Fruit fly (Drosophila melanogaster) whole organism, prepupa: ENCODE data around the gene t-cup.
A peak's percentile ranks its signal among the peaks of the same experiment; 100 is the strongest.

ENCODE experiments used
- Blimp-1 ChIP-seq: fragments of 200-800 bp; sonication (Bioruptor generic); optimal IDR thresholded peaks from 3 replicates; lab custom pipeline; 2017; ENCODE audit warnings: missing biosample characterization, missing genetic modification characterization, mild to moderate bottlenecking, moderate library complexity, missing genetic modification reagents
- CG11762 ChIP-seq: fragments of 200-800 bp; sonication (Bioruptor generic); optimal IDR thresholded peaks from 3 replicates; lab custom pipeline; 2016; ENCODE audit warnings: missing biosample characterization, missing genetic modification characterization; ENCODE audit not compliant: insufficient read depth
- CG15336 ChIP-seq: fragments of 200-800 bp; sonication (Bioruptor generic); IDR thresholded peaks from 2 replicates; pipeline ENCODE4 v1.3.6; 2022; ENCODE audit warnings: missing biosample characterization, missing genetic modification characterization
- CG16779 ChIP-seq: fragments of 200-800 bp; sonication (Bioruptor generic); optimal IDR thresholded peaks from 3 replicates; lab custom pipeline; 2017; ENCODE audit warnings: missing biosample characterization, mild to moderate bottlenecking, missing genetic modification characterization
- CG3032 ChIP-seq: fragments of 200-800 bp; optimal IDR thresholded peaks from 2 replicates; lab custom pipeline; 2019; ENCODE audit warnings: missing biosample characterization, mild to moderate bottlenecking, missing genetic modification characterization, moderate library complexity
- CG31627 ChIP-seq: fragments of 200-800 bp; sonication (Bioruptor generic); optimal IDR thresholded peaks from 3 replicates; lab custom pipeline; 2016; ENCODE audit warnings: missing biosample characterization, missing genetic modification characterization
- CG32006 ChIP-seq: fragments of 200-800 bp; sonication (Bioruptor generic); optimal IDR thresholded peaks from 3 replicates; lab custom pipeline; 2017; ENCODE audit warnings: missing biosample characterization, mild to moderate bottlenecking, missing genetic modification characterization
- CG4318 ChIP-seq: fragments of 200-800 bp; sonication (Bioruptor generic); optimal IDR thresholded peaks from 3 replicates; lab custom pipeline; 2017; ENCODE audit warnings: missing biosample characterization, mild to moderate bottlenecking, missing genetic modification characterization
- CG6163 ChIP-seq: fragments of 200-800 bp; sonication (Bioruptor generic); IDR thresholded peaks from 3 replicates; pipeline ENCODE4 v1.3.6; 2022; ENCODE audit warnings: missing biosample characterization, missing genetic modification characterization
- CG6276 ChIP-seq: fragments of 200-800 bp; sonication (Bioruptor generic); optimal IDR thresholded peaks from 2 replicates; lab custom pipeline; 2017; ENCODE audit warnings: missing biosample characterization, mild to moderate bottlenecking, missing genetic modification characterization
- CG6808 ChIP-seq: fragments of 200-800 bp; sonication (Bioruptor generic); optimal IDR thresholded peaks from 3 replicates; lab custom pipeline; 2017; ENCODE audit warnings: missing biosample characterization, missing genetic modification characterization, mild to moderate bottlenecking, moderate library complexity, missing genetic modification reagents
- CG6854 ChIP-seq: fragments of 200-800 bp; sonication (Bioruptor generic); optimal IDR thresholded peaks from 2 replicates; lab custom pipeline; 2017; ENCODE audit warnings: missing biosample characterization, mild to moderate bottlenecking, missing genetic modification characterization
- CG7368 ChIP-seq: fragments of 200-800 bp; sonication (Bioruptor generic); optimal IDR thresholded peaks from 3 replicates; lab custom pipeline; 2016; ENCODE audit warnings: missing biosample characterization, missing genetic modification characterization
- CG8119 ChIP-seq: fragments of 200-800 bp; sonication (Bioruptor generic); IDR thresholded peaks from 3 replicates; pipeline ENCODE4 v1.3.6; 2022; ENCODE audit warnings: missing biosample characterization, missing genetic modification characterization
- CG8319 ChIP-seq: fragments of 200-800 bp; sonication (Bioruptor generic); optimal IDR thresholded peaks from 3 replicates; lab custom pipeline; 2016; ENCODE audit warnings: missing biosample characterization, missing genetic modification characterization
- CG8632 ChIP-seq: fragments of 200-800 bp; sonication (Bioruptor generic); optimal IDR thresholded peaks from 3 replicates; lab custom pipeline; 2016; ENCODE audit warnings: missing biosample characterization, missing genetic modification characterization
- CG9139 ChIP-seq: fragments of 200-800 bp; sonication (Bioruptor generic); optimal IDR thresholded peaks from 3 replicates; lab custom pipeline; 2017; ENCODE audit warnings: missing biosample characterization, mild to moderate bottlenecking, missing genetic modification characterization
- Eip78C ChIP-seq: fragments of 200-800 bp; sonication (Bioruptor generic); peaks from one replicate; lab custom pipeline; 2016; ENCODE audit warnings: missing biosample characterization, missing genetic modification characterization
- Eip93F ChIP-seq: fragments of 200-800 bp; sonication (Bioruptor generic); optimal IDR thresholded peaks from 2 replicates; lab custom pipeline; 2016; ENCODE audit warnings: missing biosample characterization, mild to moderate bottlenecking, missing genetic modification characterization
- Ets96B ChIP-seq: fragments of 200-800 bp; optimal IDR thresholded peaks from 2 replicates; lab custom pipeline; 2019; ENCODE audit warnings: missing biosample characterization, mild to moderate bottlenecking, missing genetic modification characterization, moderate library complexity
- Gug ChIP-seq: fragments of 200-800 bp; sonication (Bioruptor generic); IDR thresholded peaks from 2 replicates; pipeline ENCODE4 v1.3.6; 2022; ENCODE audit warnings: missing biosample characterization, missing genetic modification characterization
- Hr38 ChIP-seq: sonication (Bioruptor generic); optimal IDR thresholded peaks from 2 replicates; lab custom pipeline; 2016; ENCODE audit warnings: missing biosample characterization, missing genetic modification characterization
- Hr39 ChIP-seq: fragments of 200-800 bp; sonication (Bioruptor generic); optimal IDR thresholded peaks from 2 replicates; lab custom pipeline; 2016; ENCODE audit warnings: missing biosample characterization, missing genetic modification characterization
- Lpt ChIP-seq: fragments of 200-800 bp; sonication (Bioruptor generic); optimal IDR thresholded peaks from 3 replicates; lab custom pipeline; 2016; ENCODE audit warnings: missing biosample characterization, missing genetic modification characterization
- Met ChIP-seq: fragments of 200-800 bp; sonication (Bioruptor generic); optimal IDR thresholded peaks from 3 replicates; lab custom pipeline; 2016; ENCODE audit warnings: missing biosample characterization, missing genetic modification characterization
- OdsH ChIP-seq: fragments of 200-800 bp; sonication (Bioruptor generic); optimal IDR thresholded peaks from 3 replicates; lab custom pipeline; 2016; ENCODE audit warnings: missing biosample characterization, missing genetic modification characterization
- Smox ChIP-seq: fragments of 200-800 bp; sonication (Bioruptor generic); optimal IDR thresholded peaks from 3 replicates; lab custom pipeline; 2016; ENCODE audit warnings: missing biosample characterization, missing genetic modification characterization
- Sox102F ChIP-seq: fragments of 200-800 bp; sonication (Bioruptor generic); optimal IDR thresholded peaks from 2 replicates; lab custom pipeline; 2016; ENCODE audit warnings: missing biosample characterization, mild to moderate bottlenecking, missing genetic modification characterization
- Sox14 ChIP-seq: fragments of 200-800 bp; sonication (Bioruptor generic); optimal IDR thresholded peaks from 3 replicates; lab custom pipeline; 2016; ENCODE audit warnings: missing biosample characterization, missing genetic modification characterization
- Sox15 ChIP-seq: fragments of 200-800 bp; sonication (Bioruptor generic); optimal IDR thresholded peaks from 3 replicates; lab custom pipeline; 2016; ENCODE audit warnings: missing biosample characterization, missing genetic modification characterization
- acj6 ChIP-seq: fragments of 200-800 bp; sonication (Bioruptor generic); optimal IDR thresholded peaks from 3 replicates; lab custom pipeline; 2016; ENCODE audit warnings: missing biosample characterization, missing genetic modification characterization
- dac ChIP-seq: fragments of 200-800 bp; sonication (Bioruptor generic); optimal IDR thresholded peaks from 2 replicates; lab custom pipeline; 2017; ENCODE audit warnings: missing biosample characterization, mild to moderate bottlenecking, missing genetic modification characterization
- fd59A ChIP-seq: fragments of 200-800 bp; sonication (Bioruptor generic); optimal IDR thresholded peaks from 2 replicates; lab custom pipeline; 2017; ENCODE audit warnings: missing biosample characterization, mild to moderate bottlenecking, missing genetic modification characterization, missing genetic modification reagents
- fkh ChIP-seq: fragments of 200-800 bp; sonication (Bioruptor generic); optimal IDR thresholded peaks from 3 replicates; lab custom pipeline; 2017; ENCODE audit warnings: missing biosample characterization, mild to moderate bottlenecking, missing genetic modification characterization, moderate library complexity
- pdm3 ChIP-seq: fragments of 200-800 bp; sonication (Bioruptor generic); optimal IDR thresholded peaks from 3 replicates; lab custom pipeline; 2016; ENCODE audit warnings: missing biosample characterization, missing genetic modification characterization
- salr ChIP-seq, 2 experiments: fragments of 200-800 bp; sonication (Bioruptor generic); optimal IDR thresholded peaks; 3 replicates each; lab custom pipeline; 2016 to 2018; ENCODE audit warnings: missing biosample characterization in 2 of 2, missing genetic modification characterization in 2 of 2, mild to moderate bottlenecking in 1 of 2
- spab ChIP-seq: fragments of 200-800 bp; sonication (Bioruptor generic); optimal IDR thresholded peaks from 2 replicates; lab custom pipeline; 2017; ENCODE audit warnings: missing biosample characterization, mild to moderate bottlenecking, missing genetic modification characterization, missing genetic modification reagents
- ss ChIP-seq, 2 experiments: fragments of 200-800 bp; sonication (Bioruptor generic); optimal IDR thresholded peaks; 2 replicates in 1 of 2; 3 replicates in 1 of 2; lab custom pipeline; 2017 to 2018; ENCODE audit warnings: mild to moderate bottlenecking in 2 of 2, missing biosample characterization in 2 of 2, missing genetic modification characterization in 2 of 2, moderate library complexity in 1 of 2
- svp ChIP-seq: fragments of 200-800 bp; sonication (Bioruptor generic); peaks from one replicate; lab custom pipeline; 2016; ENCODE audit warnings: missing biosample characterization, missing genetic modification characterization
- vri ChIP-seq: fragments of 200-800 bp; sonication (Bioruptor generic); optimal IDR thresholded peaks from 3 replicates; lab custom pipeline; 2016; ENCODE audit warnings: missing biosample characterization, mild to moderate bottlenecking, missing genetic modification characterization

The t-cup gene

DNA sequence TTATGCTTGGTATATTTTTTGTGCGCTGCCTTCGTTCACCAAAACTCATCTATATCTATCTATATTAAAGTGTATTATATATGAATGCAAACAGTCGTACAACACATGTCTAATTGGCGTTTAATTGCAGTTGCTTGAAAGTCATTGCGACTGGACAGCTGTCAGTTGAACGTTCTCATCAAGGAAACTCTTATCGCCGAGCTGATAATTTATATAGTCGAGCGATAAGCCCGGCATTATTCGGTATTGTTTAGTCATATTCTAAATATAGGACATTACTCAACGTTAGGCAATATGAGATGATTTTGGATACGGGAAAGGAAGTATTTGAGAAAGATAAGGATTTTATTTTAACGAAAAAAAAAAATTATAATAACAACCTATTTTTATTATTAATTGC lies 1.9 kb downstream of the t-cup start:
- TF ChIP-seq CG11762 (GFP tag; lab: Kevin White, UChicago) (no peak), vri (GFP tag; lab: Kevin White, UChicago) (peak; percentile 53), svp (peak; percentile 45), Eip93F (peak; percentile 38), Blimp-1 (GFP tag; lab: Kevin White, UChicago) (no peak)

DNA sequence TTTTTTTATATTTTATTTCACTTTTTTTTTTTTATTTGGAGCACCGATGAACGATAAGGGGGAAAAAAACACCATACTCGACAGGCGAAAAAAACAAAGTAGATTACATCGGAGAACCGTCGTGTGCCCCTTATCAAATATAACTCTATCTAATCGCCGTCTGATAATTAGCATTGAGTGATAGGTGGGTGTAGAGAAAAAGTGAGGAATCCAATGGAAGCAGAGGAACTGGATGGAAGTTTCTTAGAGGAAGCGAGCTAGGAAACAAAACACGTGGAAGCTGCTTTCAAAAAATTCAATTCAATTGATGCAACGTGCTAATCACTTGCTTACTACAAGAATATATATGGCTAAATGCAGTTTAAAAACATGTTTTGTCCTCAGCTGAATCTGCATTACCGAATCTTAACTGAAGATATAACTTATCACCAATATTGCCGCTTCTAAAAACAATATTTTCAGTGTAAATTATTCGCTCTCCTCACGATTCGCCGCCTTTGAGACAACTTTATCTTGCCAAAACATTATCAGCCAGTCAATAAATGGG lies 3.3 kb downstream of the t-cup start:
- peak; percentile 78 for TF ChIP-seq vri (GFP tag; lab: Kevin White, UChicago)
- no peak for TF ChIP-seq Sox15 (GFP tag; lab: Kevin White, UChicago)
- TF ChIP-seq CG9139, result no peak
- TF ChIP-seq acj6, result no peak
- peak; percentile 25 for TF ChIP-seq Met
- TF ChIP-seq Smox (GFP tag; lab: Kevin White, UChicago), result peak; percentile 3
- TF ChIP-seq Ets96B, result no peak
- no peak for TF ChIP-seq Lpt (GFP tag; lab: Kevin White, UChicago)
- peak; percentile 71 for TF ChIP-seq svp
- peak; percentile 21 for TF ChIP-seq CG31627 (GFP tag; lab: Kevin White, UChicago)
- TF ChIP-seq CG6854, result peak; percentile 1
- no peak for TF ChIP-seq CG7368 (GFP tag; lab: Kevin White, UChicago)
- peak; percentile 15 for TF ChIP-seq Sox102F (GFP tag; lab: Kevin White, UChicago)
- no peak for TF ChIP-seq CG4318 (GFP tag; lab: Kevin White, UChicago)
- peak; percentile 5 for TF ChIP-seq Sox14 (GFP tag; lab: Kevin White, UChicago)
- TF ChIP-seq Eip78C (GFP tag; lab: Kevin White, UChicago), result peak; percentile 51
- no peak for TF ChIP-seq Eip93F
- peak; percentile 4 for TF ChIP-seq Hr39
- no peak for TF ChIP-seq fd59A (GFP tag; lab: Kevin White, UChicago)
- TF ChIP-seq Hr38 (GFP tag; lab: Kevin White, UChicago), result no peak
- 0 out of 3 replicates have a peak, but pooled peaks have one; percentile 25 for TF ChIP-seq CG6163 (GFP tag; lab: Robert Waterston, UW)
- TF ChIP-seq CG6276, result peak; percentile 47
- TF ChIP-seq, all 60 proteins: peak for 12

DNA sequence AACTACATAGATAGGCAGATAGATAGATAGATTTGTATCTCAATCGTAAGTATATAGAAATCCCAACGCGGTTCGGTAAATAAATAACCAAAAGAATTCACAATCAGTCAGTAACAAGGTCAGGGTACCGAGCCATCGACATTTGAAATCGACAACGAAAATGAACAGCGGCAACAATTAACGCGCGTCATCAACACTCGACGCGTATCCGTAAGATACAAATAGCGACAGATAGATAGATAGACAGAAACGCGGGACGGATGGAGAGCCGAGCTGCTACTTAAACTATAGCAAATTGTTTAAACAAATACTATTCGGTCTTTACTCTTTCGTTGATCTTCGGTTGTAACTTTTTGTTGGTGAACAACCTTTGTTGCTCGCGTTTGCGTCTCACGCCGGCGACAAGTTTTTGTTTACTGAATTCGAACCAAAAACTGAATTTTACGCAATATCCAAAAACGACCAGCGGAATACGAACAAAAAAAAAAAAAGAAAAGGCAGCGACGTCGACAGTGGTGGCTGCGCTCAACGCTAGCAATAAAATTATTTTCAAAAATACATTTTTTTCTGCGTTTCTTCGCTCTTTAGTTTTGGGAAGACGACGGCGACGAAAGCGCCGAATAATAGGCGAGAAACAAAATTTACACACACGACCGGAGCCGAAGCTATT lies 3.9 kb downstream of the t-cup start:
- no peak for TF ChIP-seq Hr38 (GFP tag; lab: Kevin White, UChicago)
- no peak for TF ChIP-seq CG11762 (GFP tag; lab: Kevin White, UChicago)
- TF ChIP-seq spab, result no peak
- TF ChIP-seq CG9139, result no peak
- TF ChIP-seq Gug (GFP tag; lab: Robert Waterston, UW), result no peak
- TF ChIP-seq Sox15 (GFP tag; lab: Kevin White, UChicago), result no peak
- no peak for TF ChIP-seq Sox14 (GFP tag; lab: Kevin White, UChicago)
- TF ChIP-seq CG15336 (GFP tag; lab: Robert Waterston, UW), result 0 out of 2 replicates have a peak, but pooled peaks have one; percentile 17
- no peak for TF ChIP-seq CG16779 (tag; lab: Kevin White, UChicago)
- no peak for TF ChIP-seq ss (GFP tag; optimal IDR thresholded peaks at IDR 0.05; lab: Kevin White, UChicago)
- peak; percentile 42; the same call in 2 of the 3 replicates for TF ChIP-seq CG8119 (GFP tag; lab: Robert Waterston, UW)
- TF ChIP-seq Eip93F, result peak; percentile 82
- no peak for TF ChIP-seq CG8319 (GFP tag; lab: Kevin White, UChicago)
- no peak for TF ChIP-seq CG4318 (GFP tag; lab: Kevin White, UChicago)
- no peak for TF ChIP-seq CG8632 (GFP tag; lab: Kevin White, UChicago)
- TF ChIP-seq fkh (GFP tag; lab: Kevin White, UChicago), result peak; percentile 53

DNA sequence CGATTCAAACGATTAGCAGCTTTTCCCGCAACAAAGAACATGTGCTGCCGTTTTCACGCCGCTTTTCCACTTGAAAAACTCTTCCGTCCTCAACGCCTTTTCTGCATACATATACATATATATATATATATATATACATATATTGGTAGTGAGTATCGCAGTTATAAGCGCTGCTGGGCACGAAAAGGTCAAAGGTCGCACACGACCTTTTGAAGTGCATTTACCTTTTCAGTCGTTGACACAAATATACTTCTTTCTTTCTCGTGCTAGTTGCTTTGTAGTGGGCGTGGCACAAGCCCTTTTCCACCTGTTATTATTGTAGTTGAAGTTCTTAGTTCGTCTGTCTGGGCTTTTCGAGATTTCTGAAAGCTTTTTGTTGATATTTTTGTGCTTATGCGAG lies 7.7 kb downstream of the t-cup start:
- TF ChIP-seq CG8632 (GFP tag; lab: Kevin White, UChicago) (no peak), CG3032 (tag; lab: Kevin White, UChicago) (no peak), CG6163 (GFP tag; lab: Robert Waterston, UW) (no peak), Sox14 (GFP tag; lab: Kevin White, UChicago) (no peak), pdm3 (GFP tag; lab: Kevin White, UChicago) (no peak), OdsH (GFP tag; lab: Kevin White, UChicago) (no peak), CG6808 (GFP tag; lab: Kevin White, UChicago) (no peak), CG32006 (GFP tag; lab: Kevin White, UChicago) (no peak), Sox102F (GFP tag; lab: Kevin White, UChicago) (no peak), Ets96B (no peak), salr (GFP tag; optimal IDR thresholded peaks at IDR 0.05; lab: Kevin White, UChicago) (no peak), CG9139 (no peak), CG4318 (GFP tag; lab: Kevin White, UChicago) (no peak), dac (no peak), CG8319 (GFP tag; lab: Kevin White, UChicago) (no peak)
